Worm (Caenorhabditis elegans): ENCODE data around the gene C49C8.2.

- TF ChIP-seq him-1 (tag; optimal IDR thresholded peaks at IDR 0.05) (no peak), dao-5 (tag; optimal IDR thresholded peaks at IDR 0.05) (no peak), W03F9.2 (tag; optimal IDR thresholded peaks at IDR 0.05) (no peak)
Measured at ce11 chrIV:8615314-8615713, 35.6 kb upstream of the C49C8.2 start.
